Worm (Caenorhabditis elegans) whole organism, L4 larva: Measurements from ENCODE around the gene F35H12.6.

ENCODE experiments used
- F10B5.3 ChIP-seq: sonication (generic microtip); optimal IDR thresholded peaks from 2 replicates; lab custom pipeline; 2016; ENCODE audit warnings: mild to moderate bottlenecking, missing genetic modification characterization, missing compliant biosample characterization
- T20F7.1 ChIP-seq: fragments of 200-800 bp; sonication (Bioruptor generic); optimal IDR thresholded peaks from 2 replicates; lab custom pipeline; 2018; ENCODE audit warnings: mild to moderate bottlenecking, missing genetic modification characterization, missing compliant biosample characterization
- Y105C5A.15 ChIP-seq: fragments of 200-800 bp; sonication (Bioruptor generic); IDR thresholded peaks from 2 replicates; pipeline ENCODE4 v1.3.6; 2022; ENCODE audit warnings: missing genetic modification characterization, missing compliant biosample characterization
- Y5F2A.4 ChIP-seq: fragments of 200-800 bp; sonication (Bioruptor generic); optimal IDR thresholded peaks from 2 replicates; lab custom pipeline; 2018; ENCODE audit warnings: mild to moderate bottlenecking, missing genetic modification characterization, missing compliant biosample characterization
- Y75B8A.6 ChIP-seq: fragments of 200-800 bp; sonication (Bioruptor generic); IDR thresholded peaks from 2 replicates; pipeline ENCODE4 v1.3.6; 2022; ENCODE audit warnings: missing genetic modification reagents, missing genetic modification characterization, missing compliant biosample characterization
- ZK337.2 ChIP-seq: fragments of 200-800 bp; sonication (Bioruptor generic); IDR thresholded peaks from 2 replicates; pipeline ENCODE4 v1.3.6; 2022; ENCODE audit warnings: missing genetic modification reagents, missing genetic modification characterization, missing compliant biosample characterization
- ZK546.5 ChIP-seq, 2 experiments: sonication (generic microtip); optimal IDR thresholded peaks; 2 replicates each; lab custom pipeline; 2017; ENCODE audit warnings: missing biosample characterization in 2 of 2, missing genetic modification characterization in 2 of 2
- aha-1 ChIP-seq: fragments of 150-350 bp; peaks from one replicate; lab custom pipeline; 2014; ENCODE audit warnings: missing biosample characterization, missing genetic modification characterization
- attf-4 ChIP-seq: sonication (generic microtip); optimal IDR thresholded peaks from 3 replicates; lab custom pipeline; 2017; ENCODE audit warnings: missing biosample characterization, missing genetic modification characterization
- ceh-20 ChIP-seq: fragments of 200-800 bp; sonication (Bioruptor generic); IDR thresholded peaks from 2 replicates; pipeline ENCODE4 v1.3.6; 2022; ENCODE audit warnings: missing genetic modification reagents, missing genetic modification characterization, missing compliant biosample characterization
- daf-12 ChIP-seq: fragments of 150-350 bp; optimal IDR thresholded peaks from 2 replicates; lab custom pipeline; 2014; ENCODE audit warnings: missing biosample characterization, missing genetic modification reagents, missing genetic modification characterization
- daf-16 ChIP-seq, 3 experiments: sonication (generic microtip); optimal IDR thresholded peaks; 2 replicates each; lab custom pipeline; 2016 to 2017; ENCODE audit warnings: missing genetic modification characterization in 3 of 3, missing genetic modification reagents in 3 of 3, mild to moderate bottlenecking in 2 of 3, missing compliant biosample characterization in 2 of 3, missing biosample characterization in 1 of 3, moderate library complexity in 1 of 3
- daf-8 ChIP-seq: fragments of 200-800 bp; sonication (Bioruptor generic); IDR thresholded peaks from 2 replicates; pipeline ENCODE4 v1.3.6; 2022; ENCODE audit warnings: missing genetic modification characterization, missing compliant biosample characterization
- dmd-9 ChIP-seq: fragments of 200-800 bp; sonication (Bioruptor generic); IDR thresholded peaks from 2 replicates; pipeline ENCODE4 v1.3.6; 2022; ENCODE audit warnings: missing genetic modification reagents, missing genetic modification characterization, missing compliant biosample characterization
- dpl-1 ChIP-seq: fragments of 150-350 bp; optimal IDR thresholded peaks from 2 replicates; lab custom pipeline; 2014; ENCODE audit warnings: missing biosample characterization, missing genetic modification reagents, missing genetic modification characterization
- egl-27 ChIP-seq: sonication (generic microtip); optimal IDR thresholded peaks from 3 replicates; lab custom pipeline; 2017; ENCODE audit warnings: missing biosample characterization, missing genetic modification reagents, missing genetic modification characterization
- egl-43 ChIP-seq: fragments of 200-800 bp; sonication (Bioruptor generic); IDR thresholded peaks from 2 replicates; pipeline ENCODE4 v1.3.6; 2022; ENCODE audit warnings: missing genetic modification reagents, missing genetic modification characterization, missing compliant biosample characterization
- fos-1 ChIP-seq: fragments of 150-350 bp; optimal IDR thresholded peaks from 2 replicates; lab custom pipeline; 2014; ENCODE audit warnings: missing biosample characterization, missing genetic modification characterization
- hif-1 ChIP-seq, 2 experiments: sonication (generic microtip); optimal IDR thresholded peaks; 2 replicates each; lab custom pipeline; 2016 to 2017; ENCODE audit warnings: missing compliant biosample characterization in 2 of 2, missing genetic modification characterization in 2 of 2, missing genetic modification reagents in 2 of 2, missing genotype in 2 of 2, mild to moderate bottlenecking in 1 of 2
- hlh-11 ChIP-seq: fragments of 200-800 bp; sonication (Bioruptor generic); optimal IDR thresholded peaks from 2 replicates; lab custom pipeline; 2018; ENCODE audit warnings: mild to moderate bottlenecking, missing genetic modification characterization, missing compliant biosample characterization
- hlh-30 ChIP-seq: sonication (generic microtip); optimal IDR thresholded peaks from 2 replicates; lab custom pipeline; 2017; ENCODE audit warnings: antibody characterized with exemption, mild to moderate bottlenecking, missing genetic modification characterization, missing compliant biosample characterization; ENCODE audit not compliant: insufficient read depth
- hmg-1.1 ChIP-seq: fragments of 200-800 bp; sonication (Bioruptor generic); IDR thresholded peaks from 2 replicates; pipeline ENCODE4 v1.3.6; 2022; ENCODE audit warnings: missing genetic modification reagents, missing genetic modification characterization, missing compliant biosample characterization
- jun-1 ChIP-seq: fragments of 150-350 bp; optimal IDR thresholded peaks from 2 replicates; lab custom pipeline; 2014; ENCODE audit warnings: missing biosample characterization, missing genetic modification reagents, missing genetic modification characterization
- lin-13 ChIP-seq: fragments of 150-350 bp; optimal IDR thresholded peaks from 2 replicates; lab custom pipeline; 2014; ENCODE audit warnings: missing biosample characterization, missing genetic modification reagents, missing genetic modification characterization
- lin-15B ChIP-seq: fragments of 150-350 bp; sonication (generic microtip); optimal IDR thresholded peaks from 3 replicates; lab custom pipeline; 2014; ENCODE audit warnings: missing biosample characterization, missing genetic modification characterization
- lin-29 ChIP-seq: fragments of 200-800 bp; sonication (Bioruptor generic); IDR thresholded peaks from 2 replicates; pipeline ENCODE4 v1.3.6; 2022; ENCODE audit warnings: missing genetic modification reagents, missing genetic modification characterization, missing compliant biosample characterization
- lin-39 ChIP-seq: fragments of 150-350 bp; optimal IDR thresholded peaks from 2 replicates; lab custom pipeline; 2014; ENCODE audit warnings: missing biosample characterization, missing genetic modification reagents, missing genetic modification characterization
- lir-3 ChIP-seq: sonication (generic microtip); optimal IDR thresholded peaks from 2 replicates; lab custom pipeline; 2016; ENCODE audit warnings: mild to moderate bottlenecking, missing genetic modification characterization, missing compliant biosample characterization
- madf-5 ChIP-seq, 2 experiments: fragments of 200-800 bp; sonication (Bioruptor generic); IDR thresholded peaks; 2 replicates each; pipeline ENCODE4 v1.3.6; 2022; ENCODE audit warnings: missing compliant biosample characterization in 2 of 2, missing genetic modification characterization in 2 of 2
- mxl-3 ChIP-seq: fragments of 200-800 bp; sonication (Bioruptor generic); optimal IDR thresholded peaks from 2 replicates; lab custom pipeline; 2018; ENCODE audit warnings: mild to moderate bottlenecking, missing genetic modification characterization, missing compliant biosample characterization
- nhr-102 ChIP-seq: sonication (generic microtip); optimal IDR thresholded peaks from 2 replicates; lab custom pipeline; 2016; ENCODE audit warnings: mild to moderate bottlenecking, missing genetic modification characterization, moderate library complexity, missing compliant biosample characterization
- nhr-237 ChIP-seq: sonication (generic microtip); optimal IDR thresholded peaks from 2 replicates; lab custom pipeline; 2017; ENCODE audit warnings: missing biosample characterization, missing genetic modification characterization
- nhr-28 ChIP-seq: fragments of 150-350 bp; optimal IDR thresholded peaks from 2 replicates; lab custom pipeline; 2014; ENCODE audit warnings: missing biosample characterization, missing genetic modification characterization
- nhr-41 ChIP-seq: fragments of 200-800 bp; sonication (Bioruptor generic); IDR thresholded peaks from 2 replicates; pipeline ENCODE4 v1.3.6; 2022; ENCODE audit warnings: missing genetic modification reagents, missing genetic modification characterization, missing compliant biosample characterization
- nhr-48 ChIP-seq: sonication (generic microtip); optimal IDR thresholded peaks from 2 replicates; lab custom pipeline; 2016; ENCODE audit warnings: mild to moderate bottlenecking, missing genetic modification characterization, missing compliant biosample characterization
- nhr-6 ChIP-seq: fragments of 150-350 bp; optimal IDR thresholded peaks from 2 replicates; lab custom pipeline; 2014; ENCODE audit warnings: missing biosample characterization, missing genetic modification characterization
- nhr-77 ChIP-seq: fragments of 150-350 bp; optimal IDR thresholded peaks from 2 replicates; lab custom pipeline; 2014; ENCODE audit warnings: missing biosample characterization, missing genetic modification characterization
- php-3 ChIP-seq: fragments of 200-800 bp; sonication (Bioruptor generic); IDR thresholded peaks from 2 replicates; pipeline ENCODE4 v1.3.6; 2022; ENCODE audit warnings: missing genetic modification reagents, missing genetic modification characterization, missing compliant biosample characterization
- pqm-1 ChIP-seq: sonication (generic microtip); optimal IDR thresholded peaks from 2 replicates; lab custom pipeline; 2017; ENCODE audit warnings: missing biosample characterization, missing genetic modification characterization
- rbr-2 ChIP-seq: sonication (generic microtip); optimal IDR thresholded peaks from 2 replicates; lab custom pipeline; 2016; ENCODE audit warnings: missing genotype, missing genetic modification characterization, missing compliant biosample characterization
- saeg-2 ChIP-seq: fragments of 200-800 bp; sonication (Bioruptor generic); IDR thresholded peaks from 2 replicates; pipeline ENCODE4 v1.3.6; 2022; ENCODE audit warnings: missing genetic modification reagents, missing genetic modification characterization, missing compliant biosample characterization
- sdz-12 ChIP-seq: fragments of 200-800 bp; sonication (Bioruptor generic); optimal IDR thresholded peaks from 2 replicates; lab custom pipeline; 2018; ENCODE audit warnings: mild to moderate bottlenecking, missing genetic modification characterization, missing compliant biosample characterization
- snpc-1.2 ChIP-seq: fragments of 200-800 bp; sonication (Bioruptor generic); IDR thresholded peaks from 2 replicates; pipeline ENCODE4 v1.3.6; 2022; ENCODE audit warnings: missing genetic modification reagents, missing genetic modification characterization, missing compliant biosample characterization
- spr-1 ChIP-seq: sonication (generic microtip); optimal IDR thresholded peaks from 2 replicates; lab custom pipeline; 2016; ENCODE audit warnings: mild to moderate bottlenecking, missing genetic modification characterization, missing compliant biosample characterization
- tag-97 ChIP-seq: fragments of 200-800 bp; sonication (Bioruptor generic); IDR thresholded peaks from 2 replicates; pipeline ENCODE4 v1.3.6; 2022; ENCODE audit warnings: missing genetic modification characterization, missing compliant biosample characterization
- tra-1 ChIP-seq: fragments of 200-800 bp; sonication (Bioruptor generic); IDR thresholded peaks from 2 replicates; pipeline ENCODE4 v1.3.6; 2022; ENCODE audit warnings: missing genetic modification reagents, missing genetic modification characterization, missing compliant biosample characterization
- unc-62 ChIP-seq, 3 experiments: fragments of 150-350 bp in 1 of 3; sonication (generic microtip); optimal IDR thresholded peaks in 2 of 3; peaks in 1 of 3; 1 replicate in 1 of 3; 2 replicates in 2 of 3; lab custom pipeline; 2014 to 2017; ENCODE audit warnings: missing biosample characterization in 3 of 3, missing genetic modification characterization in 3 of 3, missing genetic modification reagents in 3 of 3, missing genotype in 1 of 3
- zag-1 ChIP-seq: fragments of 150-350 bp; optimal IDR thresholded peaks from 2 replicates; lab custom pipeline; 2014; ENCODE audit warnings: missing biosample characterization, missing genetic modification characterization
- zfp-3 ChIP-seq: fragments of 200-800 bp; sonication (Bioruptor generic); conservative IDR thresholded peaks from 2 replicates; pipeline ENCODE4 v1.3.6; 2022; ENCODE audit warnings: missing genetic modification reagents, missing genetic modification characterization, missing compliant biosample characterization
- ztf-11 ChIP-seq: fragments of 150-350 bp; optimal IDR thresholded peaks from 2 replicates; lab custom pipeline; 2014; ENCODE audit warnings: missing biosample characterization, missing genetic modification characterization
- ztf-7 ChIP-seq: fragments of 150-350 bp; optimal IDR thresholded peaks from 2 replicates; lab custom pipeline; 2014; ENCODE audit warnings: missing biosample characterization, missing genetic modification characterization

The F35H12.6 gene

ce11 chrX:949466-949865, 36.4 kb downstream of the F35H12.6 start:
- TF ChIP-seq tra-1 (peak; percentile 75), fos-1 (no peak), ztf-7 (tag; lab: Kevin White, UChicago) (peak; percentile 82), dpl-1 (GFP tag; lab: Kevin White, UChicago) (peak; percentile 23), nhr-6 (tag; lab: Kevin White, UChicago) (no peak), nhr-237 (no peak), zfp-3 (GFP tag; lab: Robert Waterston, UW) (peak; percentile 31; the same call in 1 of the 2 replicates), ZK337.2 (no peak), daf-8 (GFP tag; lab: Robert Waterston, UW) (no peak), Y105C5A.15 (no peak), pqm-1 (tag; lab: Kevin White, UChicago) (no peak), spr-1 (peak; percentile 70), nhr-48 (peak; percentile 91), zag-1 (peak; percentile 68), sdz-12 (GFP tag; lab: Kevin White, UChicago) (no peak), hlh-11 (tag; lab: Kevin White, UChicago) (peak; percentile 87), daf-12 (tag; lab: Kevin White, UChicago) (no peak), T20F7.1 (GFP tag; lab: Kevin White, UChicago) (peak; percentile 80), tag-97 (GFP tag; lab: Robert Waterston, UW) (no peak), madf-5 (GFP tag; IDR thresholded peaks at IDR 0.05; lab: Robert Waterston, UW) (0 out of 4 replicates have a peak, but pooled peaks of 1 of the 2 experiments have one; percentile 9), hmg-1.1 (GFP tag; lab: Robert Waterston, UW) (peak; percentile 89), nhr-28 (peak; percentile 75), dmd-9 (GFP tag; lab: Robert Waterston, UW) (no peak), aha-1 (tag; lab: Kevin White, UChicago) (peak; percentile 98), snpc-1.2 (GFP tag; lab: Robert Waterston, UW) (no peak), nhr-77 (tag; lab: Kevin White, UChicago) (peak; percentile 74), unc-62 (GFP tag; optimal IDR thresholded peaks at IDR 0.05 in 1 of 2; lab: Kevin White, UChicago) (peak in 1 of 2 experiments; percentile 99), unc-62 (tag; optimal IDR thresholded peaks at IDR 0.05; lab: Kevin White, UChicago) (no peak), Y75B8A.6 (GFP tag; lab: Robert Waterston, UW) (no peak), ZK546.5 (tag; optimal IDR thresholded peaks at IDR 0.05; lab: Kevin White, UChicago) (peak in 1 of 2 experiments; percentile 11), ceh-20 (GFP tag; lab: Robert Waterston, UW) (peak; percentile 82), saeg-2 (GFP tag; lab: Robert Waterston, UW) (peak; percentile 82; the same call in 1 of the 2 replicates), hlh-30 (tag; lab: Kevin White, UChicago) (peak; percentile 80), php-3 (GFP tag; lab: Robert Waterston, UW) (no peak), egl-27 (tag; lab: Kevin White, UChicago) (no peak), ztf-11 (tag; lab: Kevin White, UChicago) (no peak), rbr-2 (tag; lab: Kevin White, UChicago) (peak; percentile 97), lir-3 (tag; lab: Kevin White, UChicago) (no peak), nhr-102 (tag; lab: Kevin White, UChicago) (peak; percentile 69), lin-29 (GFP tag; lab: Robert Waterston, UW) (no peak), hif-1 (tag; optimal IDR thresholded peaks at IDR 0.05; lab: Kevin White, UChicago) (peak in 1 of 2 experiments; percentile 74), jun-1 (tag; lab: Kevin White, UChicago) (no peak), lin-15B (tag; lab: Kevin White, UChicago) (no peak), Y5F2A.4 (no peak), F10B5.3 (no peak), lin-39 (no peak), egl-43 (peak; percentile 97), nhr-41 (no peak), mxl-3 (GFP tag; lab: Kevin White, UChicago) (peak; percentile 86), lin-13 (GFP tag; lab: Kevin White, UChicago) (peak; percentile 82), daf-16 (GFP tag; optimal IDR thresholded peaks at IDR 0.05; lab: Kevin White, UChicago) (peak in 1 of 2 experiments; percentile 74), daf-16 (tag; optimal IDR thresholded peaks at IDR 0.05; lab: Kevin White, UChicago) (peak; percentile 39), attf-4 (tag; lab: Kevin White, UChicago) (no peak)
